Fruit fly (Drosophila melanogaster) whole organism: ENCODE data around the gene Ork1.

Experiments
- CG8478 ChIP-seq: fragments of >200 bp; optimal IDR thresholded peaks from 2 replicates; lab custom pipeline; 2018; ENCODE audit warnings: inconsistent platforms
- Dll ChIP-seq: fragments of >200 bp; optimal IDR thresholded peaks from 2 replicates; lab custom pipeline; 2017
- EcR ChIP-seq, 2 experiments: fragments of >200 bp; optimal IDR thresholded peaks; 2 replicates each; lab custom pipeline; 2017; ENCODE audit warnings: missing biosample characterization in 2 of 2, missing genetic modification characterization in 2 of 2, missing genetic modification reagents in 2 of 2
- pan ChIP-seq: fragments of >200 bp; optimal IDR thresholded peaks from 2 replicates; lab custom pipeline; 2017
- psq ChIP-seq: fragments of >200 bp; optimal IDR thresholded peaks from 2 replicates; lab custom pipeline; 2017
- usp ChIP-seq: fragments of >200 bp; optimal IDR thresholded peaks from 2 replicates; lab custom pipeline; 2017; ENCODE audit warnings: missing biosample characterization, missing genetic modification characterization, mixed read lengths

Ork1 gene

dm6 chrX:10912585-10912984 is 21.5 kb upstream of the Ork1 start:
- TF ChIP-seq EcR (GFP tag; optimal IDR thresholded peaks at IDR 0.05; lab: Kevin White, UChicago) = no peak
- TF ChIP-seq psq (lab: Kevin White, UChicago) = no peak
- no peak for TF ChIP-seq Dll (lab: Kevin White, UChicago)
- no peak for TF ChIP-seq CG8478
- TF ChIP-seq usp (GFP tag; lab: Kevin White, UChicago) = no peak
- no peak for TF ChIP-seq pan

dm6 chrX:10906222-10906866 is 15.3 kb upstream of the Ork1 start:
- no peak for TF ChIP-seq CG8478
- TF ChIP-seq usp (GFP tag; lab: Kevin White, UChicago) = no peak
- no peak for TF ChIP-seq Dll (lab: Kevin White, UChicago)
- TF ChIP-seq psq (lab: Kevin White, UChicago) = no peak
- no peak for TF ChIP-seq EcR (GFP tag; optimal IDR thresholded peaks at IDR 0.05; lab: Kevin White, UChicago)
- TF ChIP-seq pan = no peak

- TF ChIP-seq psq (lab: Kevin White, UChicago) (no peak), usp (GFP tag; lab: Kevin White, UChicago) (no peak), pan (no peak), CG8478 (no peak), EcR (GFP tag; optimal IDR thresholded peaks at IDR 0.05; lab: Kevin White, UChicago) (no peak), Dll (lab: Kevin White, UChicago) (no peak)
Measured at dm6 chrX:10905467-10905866, 14.4 kb upstream of the Ork1 start, which contains the start of gene CG43901. CG43901 (plus strand) TSS chrX:10905767.

- TF ChIP-seq usp (GFP tag; lab: Kevin White, UChicago) (no peak), Dll (lab: Kevin White, UChicago) (no peak), pan (no peak), EcR (GFP tag; optimal IDR thresholded peaks at IDR 0.05; lab: Kevin White, UChicago) (no peak), CG8478 (no peak), psq (lab: Kevin White, UChicago) (no peak)
Measured at dm6 chrX:10905047-10905446, 14.0 kb upstream of the Ork1 start.

- TF ChIP-seq EcR (GFP tag; optimal IDR thresholded peaks at IDR 0.05; lab: Kevin White, UChicago) = no peak
- no peak for TF ChIP-seq Dll (lab: Kevin White, UChicago)
- TF ChIP-seq usp (GFP tag; lab: Kevin White, UChicago) = no peak
- no peak for TF ChIP-seq psq (lab: Kevin White, UChicago)
- TF ChIP-seq pan = no peak
- no peak for TF ChIP-seq CG8478
Measured at dm6 chrX:10899665-10900064, 8.6 kb upstream of the Ork1 start, which contains the start of gene CG15208. CG15208 (plus strand) TSS chrX:10899965.

dm6 chrX:10899232-10899631 is 8.2 kb upstream of the Ork1 start, which contains the start of gene CG1582:
CG1582 (minus strand) TSS chrX:10899302.
- no peak for TF ChIP-seq pan
- TF ChIP-seq psq (lab: Kevin White, UChicago) = no peak
- no peak for TF ChIP-seq CG8478
- no peak for TF ChIP-seq usp (GFP tag; lab: Kevin White, UChicago)
- no peak for TF ChIP-seq EcR (GFP tag; optimal IDR thresholded peaks at IDR 0.05; lab: Kevin White, UChicago)
- TF ChIP-seq Dll (lab: Kevin White, UChicago) = no peak

- no peak for TF ChIP-seq Dll (lab: Kevin White, UChicago)
- TF ChIP-seq psq (lab: Kevin White, UChicago) = no peak
- TF ChIP-seq EcR (GFP tag; optimal IDR thresholded peaks at IDR 0.05; lab: Kevin White, UChicago) = no peak
- TF ChIP-seq pan = no peak
- no peak for TF ChIP-seq CG8478
- TF ChIP-seq usp (GFP tag; lab: Kevin White, UChicago) = no peak
Measured at dm6 chrX:10893208-10893607, 2.2 kb upstream of the Ork1 start.

- TF ChIP-seq Dll (lab: Kevin White, UChicago) (no peak), pan (no peak)
Measured at dm6 chrX:10889955-10890617, 964 bp downstream of the Ork1 start.

dm6 chrX:10887643-10888042 is 3.4 kb downstream of the Ork1 start:
- TF ChIP-seq CG8478 = no peak
- no peak for TF ChIP-seq usp (GFP tag; lab: Kevin White, UChicago)
- TF ChIP-seq EcR (GFP tag; optimal IDR thresholded peaks at IDR 0.05; lab: Kevin White, UChicago) = no peak
- no peak for TF ChIP-seq psq (lab: Kevin White, UChicago)
- TF ChIP-seq Dll (lab: Kevin White, UChicago) = no peak
- no peak for TF ChIP-seq pan

dm6 chrX:10886418-10886817 is 4.6 kb downstream of the Ork1 start:
- no peak for TF ChIP-seq pan
- no peak for TF ChIP-seq EcR (GFP tag; optimal IDR thresholded peaks at IDR 0.05; lab: Kevin White, UChicago)
- no peak for TF ChIP-seq CG8478
- no peak for TF ChIP-seq usp (GFP tag; lab: Kevin White, UChicago)
- TF ChIP-seq psq (lab: Kevin White, UChicago) = no peak
- TF ChIP-seq Dll (lab: Kevin White, UChicago) = no peak

- no peak for TF ChIP-seq usp (GFP tag; lab: Kevin White, UChicago)
- no peak for TF ChIP-seq psq (lab: Kevin White, UChicago)
- TF ChIP-seq Dll (lab: Kevin White, UChicago) = no peak
- no peak for TF ChIP-seq pan
- no peak for TF ChIP-seq CG8478
- no peak for TF ChIP-seq EcR (GFP tag; optimal IDR thresholded peaks at IDR 0.05; lab: Kevin White, UChicago)
Measured at dm6 chrX:10883740-10884139, 7.3 kb downstream of the Ork1 start.

DNA sequence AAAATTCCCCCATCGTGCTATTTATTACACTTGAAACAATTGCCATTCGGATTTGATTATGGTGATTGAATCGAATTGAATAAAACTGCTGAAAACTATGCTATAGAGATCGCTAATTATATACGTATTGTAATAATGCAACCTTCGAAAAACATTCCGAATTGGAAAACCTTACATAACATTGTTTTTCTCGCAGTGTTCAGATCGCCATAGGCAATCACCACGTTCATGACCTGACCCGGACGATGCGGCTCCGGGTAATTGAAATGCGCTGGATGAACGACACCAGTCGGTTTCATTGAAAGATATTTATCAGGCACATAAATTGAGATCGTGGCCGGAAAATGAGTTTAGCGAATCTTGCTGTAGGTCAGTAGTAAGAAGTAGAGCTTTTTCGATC is 8.3 kb downstream of the Ork1 start:
- TF ChIP-seq CG8478 (no peak), Dll (lab: Kevin White, UChicago) (no peak), psq (lab: Kevin White, UChicago) (no peak), pan (no peak), usp (GFP tag; lab: Kevin White, UChicago) (no peak), EcR (GFP tag; optimal IDR thresholded peaks at IDR 0.05; lab: Kevin White, UChicago) (no peak)
